Fruit fly (Drosophila melanogaster): ENCODE data around the gene Cad87A.

Gene Cad87A

dm6 chr3R:11947079-11947869 lies 1.7 kb downstream of the Cad87A start (continued):
- TF ChIP-seq cato (GFP tag; optimal IDR thresholded peaks at IDR 0.05; ENCODE audit: borderline replicate concordance) (no peak), C15 (GFP tag; IDR thresholded peaks at IDR 0.05) (0 out of 3 replicates have a peak, but pooled peaks have one; percentile 5), Mrtf (GFP tag; IDR thresholded peaks at IDR 0.05) (0 out of 3 replicates have a peak, but pooled peaks have one; percentile 33), Drgx (GFP tag; IDR thresholded peaks at IDR 0.05) (peak; percentile 46; the same call in 1 of the 2 replicates), CG1024 (GFP tag; IDR thresholded peaks at IDR 0.05) (0 out of 2 replicates have a peak, but pooled peaks have one; percentile 5), CG7839 (tag; optimal IDR thresholded peaks at IDR 0.05) (peak; percentile 34), chn (GFP tag; optimal IDR thresholded peaks at IDR 0.05) (peak; percentile 18), CG14441 (GFP tag; IDR thresholded peaks at IDR 0.05) (peak; percentile 52; the same call in 1 of the 2 replicates), sens (GFP tag) (peak; percentile 57), CG32772 (GFP tag; IDR thresholded peaks at IDR 0.05) (0 out of 2 replicates have a peak, but pooled peaks have one; percentile 13), E2f1 (GFP tag; IDR thresholded peaks at IDR 0.05) (peak; percentile 42; the same call in 1 of the 2 replicates), tll (GFP tag; optimal IDR thresholded peaks at IDR 0.05) (peak in 1 of 2 experiments; percentile 86), crol (GFP tag; IDR thresholded peaks at IDR 0.05) (peak; percentile 43), E2f2 (GFP tag; IDR thresholded peaks at IDR 0.05) (peak; percentile 7; the same call in 1 of the 2 replicates), slbo (GFP tag; IDR thresholded peaks at IDR 0.05) (peak; percentile 59), sisA (GFP tag; IDR thresholded peaks at IDR 0.05) (peak; percentile 43), CG4360 (GFP tag; IDR thresholded peaks at IDR 0.05) (peak; percentile 80), dysf (GFP tag; IDR thresholded peaks at IDR 0.05) (peak; percentile 72), sqz (GFP tag; optimal IDR thresholded peaks at IDR 0.05) (peak; percentile 16), dpn (GFP tag; optimal IDR thresholded peaks at IDR 0.05) (peak in 1 of 2 experiments; percentile 29), CG7786 (GFP tag; optimal IDR thresholded peaks at IDR 0.05) (peak; percentile 15), CG1603 (tag; optimal IDR thresholded peaks at IDR 0.05) (peak; percentile 46), Ets65A (GFP tag) (peak; percentile 62), ind (GFP tag; optimal IDR thresholded peaks at IDR 0.05) (peak; percentile 19), gem (tag; optimal IDR thresholded peaks at IDR 0.05) (peak; percentile 37), Rx (GFP tag; IDR thresholded peaks at IDR 0.05) (0 out of 2 replicates have a peak, but pooled peaks have one; percentile 19), Antp (GFP tag; optimal IDR thresholded peaks at IDR 0.05) (peak; percentile 23), CG9932 (GFP tag; IDR thresholded peaks at IDR 0.05) (0 out of 2 replicates have a peak, but pooled peaks have one; percentile 30), CG34422 (GFP tag; IDR thresholded peaks at IDR 0.05) (peak; percentile 8; the same call in 1 of the 3 replicates), Mad (GFP tag; optimal IDR thresholded peaks at IDR 0.05) (no peak), Oli (tag; optimal IDR thresholded peaks at IDR 0.05) (peak; percentile 18), CG10654 (GFP tag; optimal IDR thresholded peaks at IDR 0.05) (peak; percentile 12), bigmax (GFP tag; optimal IDR thresholded peaks at IDR 0.05) (no peak), nmo (GFP tag; optimal IDR thresholded peaks at IDR 0.05) (peak; percentile 4), CG16863 (GFP tag; optimal IDR thresholded peaks at IDR 0.05) (peak; percentile 23), CG11247 (GFP tag; IDR thresholded peaks at IDR 0.05) (0 out of 2 replicates have a peak, but pooled peaks have one; percentile 18), mam (GFP tag; optimal IDR thresholded peaks at IDR 0.05) (peak; percentile 7), CG13123 (GFP tag; optimal IDR thresholded peaks at IDR 0.05) (no peak), Sox102F (GFP tag; optimal IDR thresholded peaks at IDR 0.05) (peak; percentile 3), lilli (GFP tag; optimal IDR thresholded peaks at IDR 0.05) (peak; percentile 32), Lim3 (GFP tag; IDR thresholded peaks at IDR 0.05) (no peak), hkb (optimal IDR thresholded peaks at IDR 0.05) (no peak), hkb (GFP tag; IDR thresholded peaks at IDR 0.05) (0 out of 2 replicates have a peak, but pooled peaks have one; percentile 11), CG15601 (tag; optimal IDR thresholded peaks at IDR 0.05) (no peak), org-1 (GFP tag; optimal IDR thresholded peaks at IDR 0.05) (peak; percentile 26), hbn (GFP tag; IDR thresholded peaks at IDR 0.05; ENCODE audit: partially characterized antibody) (no peak), al (GFP tag; IDR thresholded peaks at IDR 0.05) (peak; percentile 29; the same call in 1 of the 2 replicates), row (GFP tag; IDR thresholded peaks at IDR 0.05) (peak; percentile 56), unpg (GFP tag; optimal IDR thresholded peaks at IDR 0.05) (peak; percentile 27)

Data from whole organism, embryonic.